Fruit fly (Drosophila melanogaster) whole organism, embryonic: Measurements from ENCODE around the gene CG46042.

Experiments used
- CG6791 ChIP-seq: fragments of 200-800 bp; sonication (Bioruptor generic); IDR thresholded peaks from 3 replicates; pipeline ENCODE4 v1.3.6; 2022; ENCODE audit warnings: missing biosample characterization, missing genetic modification characterization; ENCODE audit not compliant: partially characterized antibody
- Dll ChIP-seq: fragments of 200-800 bp; sonication (Bioruptor generic); IDR thresholded peaks from 4 replicates; pipeline ENCODE4 v1.3.6; 2022; ENCODE audit warnings: missing biosample characterization, missing genetic modification characterization; ENCODE audit not compliant: partially characterized antibody
- MBD-R2 ChIP-seq: fragments of 200-800 bp; sonication (Bioruptor generic); IDR thresholded peaks from 2 replicates; pipeline ENCODE4 v1.3.6; 2022; ENCODE audit warnings: missing biosample characterization, missing genetic modification characterization
- disco-r ChIP-seq: fragments of 200-800 bp; sonication (Bioruptor generic); optimal IDR thresholded peaks from 2 replicates; lab custom pipeline; 2016; ENCODE audit warnings: missing biosample characterization, missing genetic modification characterization

DNA sequence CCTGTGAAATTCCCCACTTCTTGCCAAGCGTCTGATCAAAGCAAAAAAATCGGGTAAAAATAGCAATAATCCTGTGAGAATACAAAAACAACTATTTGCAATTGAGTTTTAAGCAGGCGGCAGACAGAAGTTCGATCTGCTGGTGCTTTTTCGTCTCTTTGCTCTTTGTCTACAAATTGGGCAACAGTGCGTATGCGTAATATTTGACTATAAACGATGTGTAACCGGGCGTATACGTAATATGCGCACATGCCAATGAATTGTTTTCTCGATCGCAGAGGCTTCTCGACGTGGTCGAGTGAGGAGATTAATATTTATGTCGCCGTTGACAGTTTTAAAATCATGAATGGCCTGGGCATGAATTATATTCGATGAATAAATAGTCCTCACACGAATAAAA is 46.9 kb downstream of the CG46042 start:
- TF ChIP-seq MBD-R2 (GFP tag; lab: Robert Waterston, UW) (no peak), Dll (GFP tag; lab: Robert Waterston, UW) (no peak), CG6791 (GFP tag; lab: Robert Waterston, UW) (no peak), disco-r (GFP tag; lab: Kevin White, UChicago) (no peak)
